Worm (Caenorhabditis elegans): Measurements from ENCODE around the gene nhr-111.

Gene nhr-111

DNA sequence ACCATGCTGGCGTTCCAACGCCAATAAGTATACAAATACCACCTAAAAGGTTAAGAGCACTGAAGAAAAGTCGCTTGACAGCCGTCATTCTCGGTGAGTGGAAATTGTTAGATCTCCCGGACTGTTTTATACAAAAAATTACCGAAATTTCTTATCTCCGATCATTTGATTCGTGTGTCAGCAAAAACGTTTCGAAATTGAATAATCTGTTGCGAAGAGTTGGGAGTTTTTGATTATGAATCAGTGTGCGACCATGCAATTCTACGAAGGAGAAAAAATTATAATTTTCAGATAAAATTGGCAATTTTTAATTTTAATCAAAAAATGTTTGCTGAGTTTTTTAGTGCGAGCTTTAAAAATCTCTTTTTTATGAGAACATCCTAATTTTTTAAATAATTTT, 14.9 kb upstream of the nhr-111 start, which contains the start of gene clc-11:
Gene clc-11 (minus strand): TSS at position 101 of the 400 bp plus-strand sequence.
- TF ChIP-seq unc-62 (GFP tag; optimal IDR thresholded peaks at IDR 0.05) = no peak

DNA sequence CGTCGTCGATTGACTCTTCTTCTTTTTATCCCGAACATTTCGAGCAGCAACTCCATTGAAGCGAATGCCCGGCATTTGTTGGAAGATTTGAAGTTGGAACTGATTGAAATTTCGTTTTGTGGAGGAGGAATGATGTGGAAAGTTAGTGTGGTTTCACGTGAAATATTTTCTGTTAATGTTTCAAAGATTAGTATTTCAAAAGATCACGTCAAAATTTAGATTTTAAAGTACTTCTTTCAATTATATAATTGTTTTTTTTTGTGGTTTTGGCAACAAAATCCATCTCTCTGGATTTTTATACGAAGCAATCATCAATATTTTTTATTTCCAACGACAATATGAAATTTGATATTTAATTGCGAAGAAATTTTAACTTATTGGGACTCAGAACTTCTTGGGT, 12.4 kb upstream of the nhr-111 start, which contains the start of gene F44G3.7:
Gene F44G3.7 (minus strand): TSS at position 101 of the 400 bp plus-strand sequence.
- TF ChIP-seq unc-62 (GFP tag; optimal IDR thresholded peaks at IDR 0.05) = no peak

DNA sequence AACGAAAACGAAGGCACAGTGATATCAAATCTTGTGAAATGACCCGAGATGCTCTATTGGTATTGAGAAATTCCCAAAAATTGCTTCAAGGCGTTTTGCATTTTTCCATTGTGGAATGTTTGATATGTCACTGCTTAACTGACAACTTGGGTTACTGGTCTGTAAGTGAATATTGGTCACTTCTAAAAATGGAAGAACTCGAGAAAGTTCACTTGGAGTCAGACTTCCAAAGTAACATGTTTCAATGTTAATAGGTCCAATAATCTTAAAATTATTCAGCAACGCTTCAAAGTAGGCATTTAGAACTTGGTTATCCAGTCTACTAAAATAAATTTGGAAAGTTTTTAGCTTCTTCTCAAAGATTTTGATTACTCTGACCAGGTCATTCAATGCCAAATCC, 8.1 kb upstream of the nhr-111 start, which contains the start of gene fbxa-144:
Gene fbxa-144 (minus strand): TSS at position 101 of the 400 bp plus-strand sequence.
- TF ChIP-seq unc-62 (GFP tag; optimal IDR thresholded peaks at IDR 0.05) = no peak

DNA sequence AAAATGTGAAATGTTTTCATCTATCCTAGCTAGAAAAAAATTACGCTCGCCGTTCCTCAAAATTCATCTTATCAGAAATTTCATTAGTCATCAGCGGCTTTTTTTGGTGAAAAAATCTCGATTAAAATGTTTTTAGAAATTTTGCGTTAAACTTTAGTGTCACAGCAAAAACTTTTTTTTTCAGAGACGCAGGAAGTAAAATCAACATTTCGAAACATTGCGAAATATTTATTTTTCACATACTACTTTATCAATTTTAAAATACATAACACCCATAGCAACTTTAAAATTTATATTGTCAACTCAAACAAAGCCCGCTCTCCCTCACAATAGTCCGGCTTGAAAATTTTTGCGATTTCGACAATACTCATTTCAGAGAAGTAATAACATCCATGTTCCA, 7.6 kb upstream of the nhr-111 start:
- TF ChIP-seq unc-62 (GFP tag; optimal IDR thresholded peaks at IDR 0.05) = no peak

DNA sequence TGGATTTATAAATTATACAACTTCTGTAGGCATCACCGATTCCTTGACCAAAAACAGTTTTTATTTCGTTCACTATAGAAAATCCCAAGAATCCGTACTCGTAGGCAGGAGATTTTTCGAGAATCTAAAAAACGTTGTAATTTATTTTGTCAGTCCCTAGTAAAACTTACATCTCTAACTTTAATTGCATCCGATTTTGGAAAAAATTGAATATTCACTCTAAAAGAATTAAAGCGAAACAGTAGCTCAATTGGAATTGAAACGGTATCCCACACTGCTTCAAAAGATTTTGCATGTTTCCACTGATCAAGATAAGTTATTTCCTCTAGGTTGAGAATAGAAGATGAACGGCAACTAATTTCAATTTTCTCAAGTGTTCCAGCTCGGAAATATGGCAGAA, 6.6 kb upstream of the nhr-111 start, which contains the start of gene fbxa-142:
Gene fbxa-142 (minus strand): TSS at position 101 of the 400 bp plus-strand sequence.
- TF ChIP-seq unc-62 (GFP tag; optimal IDR thresholded peaks at IDR 0.05) = no peak

DNA sequence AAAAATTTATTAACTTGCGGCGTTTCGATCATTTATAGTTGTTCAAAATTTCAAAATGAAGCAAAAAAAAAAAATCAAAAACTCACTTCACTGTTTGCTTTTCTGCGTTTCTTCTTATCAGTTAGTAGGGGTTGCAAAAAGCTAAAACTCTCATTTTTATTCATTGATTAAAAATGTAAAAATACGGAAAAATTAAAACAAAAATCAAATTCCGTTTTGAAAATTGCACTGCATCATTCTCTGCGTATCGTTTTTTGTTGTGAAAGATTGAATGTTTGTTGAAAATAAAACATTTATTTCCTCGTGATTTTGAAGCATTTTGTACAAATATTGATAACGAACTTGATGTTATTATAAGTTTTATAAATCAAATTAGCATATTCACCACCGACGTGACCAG, 4.5 kb upstream of the nhr-111 start:
- no peak for TF ChIP-seq unc-62 (GFP tag; optimal IDR thresholded peaks at IDR 0.05)

DNA sequence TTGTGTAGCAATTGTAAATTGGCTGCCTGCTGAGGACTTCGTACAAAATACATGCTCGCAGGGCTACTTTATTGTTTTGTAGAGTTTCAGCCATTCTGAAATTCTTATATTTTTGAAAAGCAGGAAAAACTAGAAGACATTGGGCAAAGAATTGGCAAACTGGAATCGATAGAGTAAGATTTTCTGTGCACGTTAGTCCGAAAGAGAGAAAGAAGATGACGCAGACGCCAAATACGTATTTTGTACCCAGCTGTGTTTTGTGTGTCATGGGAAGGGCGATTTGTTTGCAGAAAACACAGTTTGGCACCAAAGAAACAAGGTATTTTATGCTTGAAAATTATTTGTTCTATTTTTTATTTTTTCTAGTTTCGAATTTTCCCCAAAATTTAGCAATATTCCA, 2.8 kb upstream of the nhr-111 start, which contains the start of gene fbxa-143:
Gene fbxa-143 (minus strand): TSS at position 101 of the 400 bp plus-strand sequence.
- TF ChIP-seq unc-62 (GFP tag; optimal IDR thresholded peaks at IDR 0.05) = no peak

DNA sequence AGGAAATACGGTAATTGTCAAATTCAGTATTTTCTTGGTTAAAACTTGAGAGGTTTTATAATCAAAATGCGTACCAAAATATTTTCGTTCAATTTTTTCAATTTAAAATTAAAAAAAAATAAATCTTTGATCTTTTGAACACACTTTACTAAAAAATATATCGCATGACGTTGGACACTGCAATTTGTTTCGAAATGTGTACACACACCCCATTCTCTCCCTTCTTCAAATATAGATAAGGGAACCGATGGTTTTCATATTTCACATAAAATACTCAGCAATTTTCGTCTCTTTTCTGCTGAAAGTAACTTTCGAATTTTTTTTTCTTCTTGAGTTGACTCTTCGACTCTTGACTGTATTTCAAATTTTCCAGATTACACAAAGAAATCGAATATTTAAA, 3.2 kb downstream of the nhr-111 start:
- no peak for TF ChIP-seq unc-62 (GFP tag; optimal IDR thresholded peaks at IDR 0.05)

DNA sequence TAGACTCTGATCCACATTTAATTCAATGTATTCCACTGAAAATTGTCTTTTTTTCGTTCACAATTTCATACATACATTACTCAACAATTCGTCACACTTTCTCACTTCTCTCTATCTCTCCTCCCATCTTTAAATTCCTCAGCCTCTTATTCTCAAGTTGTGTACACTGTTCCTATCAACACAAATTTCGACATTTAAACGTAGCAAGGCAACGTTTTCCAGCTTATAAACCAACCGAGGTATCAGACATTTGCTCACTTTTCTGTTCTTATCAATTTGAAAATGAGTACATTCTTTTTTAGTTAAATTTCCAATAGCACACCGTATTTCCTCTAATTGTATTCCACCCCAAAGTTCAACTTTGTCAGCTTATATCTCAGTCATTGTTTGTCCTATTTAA, 3.7 kb downstream of the nhr-111 start, which contains the start of gene skr-3:
Gene skr-3 (plus strand): TSS at position 163 of the 400 bp plus-strand sequence.
- no peak for TF ChIP-seq unc-62 (GFP tag; optimal IDR thresholded peaks at IDR 0.05)

DNA sequence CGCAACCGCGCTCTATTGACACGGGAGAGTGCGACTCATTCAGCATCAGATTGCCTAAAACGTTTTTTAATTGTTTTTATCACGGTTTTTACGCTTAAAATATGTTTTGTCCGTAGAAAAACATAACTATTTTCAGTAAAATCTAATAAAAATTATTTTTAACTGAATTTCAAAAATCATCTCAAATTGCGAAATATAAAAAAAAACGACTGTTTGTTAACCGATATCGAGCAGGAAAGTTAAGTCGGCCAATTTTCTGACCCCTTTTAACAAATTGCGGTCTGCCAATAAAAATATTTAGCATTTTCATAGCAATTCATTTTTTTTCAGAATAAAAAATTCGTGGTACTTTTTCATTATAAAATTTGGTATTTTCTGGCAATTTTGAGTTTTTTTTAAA, 4.1 kb downstream of the nhr-111 start:
- no peak for TF ChIP-seq unc-62 (GFP tag; optimal IDR thresholded peaks at IDR 0.05)

DNA sequence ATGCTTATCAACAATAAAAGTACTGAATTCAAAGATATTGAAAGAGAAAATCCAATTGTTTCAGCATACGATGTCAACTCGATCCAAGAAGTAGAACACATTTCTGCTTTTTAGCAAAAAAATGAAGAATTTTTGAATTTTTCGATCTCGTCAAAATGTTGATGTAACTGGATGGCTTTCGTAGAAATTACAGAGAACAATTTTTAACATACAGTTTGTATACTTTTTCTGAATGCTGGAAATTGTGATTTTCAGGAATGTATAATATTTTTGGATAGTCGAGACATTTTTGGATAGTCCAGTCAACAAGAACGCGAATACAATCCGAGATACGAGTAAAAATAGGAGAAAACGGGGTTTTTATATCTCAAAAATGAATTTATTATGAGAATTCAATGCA, 6.0 kb downstream of the nhr-111 start, which contains the start of gene str-103:
Gene str-103 (minus strand): TSS at position 101 of the 400 bp plus-strand sequence.
- TF ChIP-seq unc-62 (GFP tag; optimal IDR thresholded peaks at IDR 0.05) = no peak

DNA sequence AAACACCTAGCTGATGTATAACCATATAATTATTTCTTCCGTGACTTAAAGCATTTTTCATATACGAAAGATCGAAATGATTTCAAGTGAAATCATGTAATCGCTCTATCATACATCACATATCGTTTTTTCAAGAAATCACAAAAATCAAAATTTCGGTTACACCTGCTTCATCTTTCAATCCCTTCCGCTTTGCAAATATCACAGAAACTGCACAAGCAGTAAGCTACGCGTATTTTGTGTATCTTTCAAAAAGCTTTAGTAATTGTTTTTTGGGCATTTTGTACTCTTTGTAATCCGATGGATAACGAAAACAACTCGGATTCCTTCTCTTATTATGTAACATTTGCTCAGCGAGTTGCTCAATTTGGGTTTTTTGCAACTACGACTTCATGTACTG, 9.3 kb downstream of the nhr-111 start, which contains the start of gene str-25:
Gene str-25 (plus strand): TSS at position 301 of the 400 bp plus-strand sequence.
- no peak for TF ChIP-seq unc-62 (GFP tag; optimal IDR thresholded peaks at IDR 0.05)

DNA sequence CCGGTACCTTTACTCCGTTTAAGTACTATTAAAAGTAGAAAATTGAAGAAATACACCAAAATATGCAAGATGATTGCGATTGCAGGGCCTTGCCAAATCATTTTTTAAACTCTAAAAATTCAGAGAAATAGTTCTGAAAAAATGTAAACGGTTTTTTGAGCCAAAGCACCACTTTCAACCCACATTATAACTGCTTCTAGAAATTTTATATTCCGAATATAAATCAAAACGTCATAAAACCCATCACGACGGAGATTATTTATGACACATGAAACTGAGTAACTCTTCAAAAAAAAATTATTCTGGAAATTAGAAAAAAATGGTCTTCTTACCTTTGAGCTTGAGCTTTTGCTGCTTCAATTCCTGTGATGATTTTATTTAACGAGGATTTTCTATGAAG, 10.4 kb downstream of the nhr-111 start, which contains the start of gene srxa-16:
Gene srxa-16 (minus strand): TSS at position 101 of the 400 bp plus-strand sequence.
- no peak for TF ChIP-seq unc-62 (GFP tag; optimal IDR thresholded peaks at IDR 0.05)

DNA sequence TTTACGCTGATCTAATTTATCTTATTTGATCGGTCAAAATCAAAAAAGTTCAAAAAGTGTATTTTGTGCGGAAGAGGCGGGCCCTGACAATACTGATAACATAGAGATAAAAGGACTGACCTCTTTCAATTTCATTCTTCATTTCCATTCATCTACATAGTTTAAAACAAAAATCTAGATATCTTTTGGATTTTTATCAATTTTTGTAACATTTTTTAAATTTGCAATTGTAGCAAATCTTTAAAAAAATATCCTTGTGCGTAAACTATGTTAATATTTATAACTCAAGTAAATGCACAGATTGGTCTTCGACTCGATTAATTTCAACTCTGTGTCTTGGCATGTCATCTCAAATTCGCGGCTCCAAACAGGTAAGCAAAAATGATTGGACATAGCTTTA, 21.0 kb downstream of the nhr-111 start, which contains the start of gene argk-1:
Gene argk-1 (plus strand): TSS at position 301 of the 400 bp plus-strand sequence.
- TF ChIP-seq unc-62 (GFP tag; optimal IDR thresholded peaks at IDR 0.05) = no peak

DNA sequence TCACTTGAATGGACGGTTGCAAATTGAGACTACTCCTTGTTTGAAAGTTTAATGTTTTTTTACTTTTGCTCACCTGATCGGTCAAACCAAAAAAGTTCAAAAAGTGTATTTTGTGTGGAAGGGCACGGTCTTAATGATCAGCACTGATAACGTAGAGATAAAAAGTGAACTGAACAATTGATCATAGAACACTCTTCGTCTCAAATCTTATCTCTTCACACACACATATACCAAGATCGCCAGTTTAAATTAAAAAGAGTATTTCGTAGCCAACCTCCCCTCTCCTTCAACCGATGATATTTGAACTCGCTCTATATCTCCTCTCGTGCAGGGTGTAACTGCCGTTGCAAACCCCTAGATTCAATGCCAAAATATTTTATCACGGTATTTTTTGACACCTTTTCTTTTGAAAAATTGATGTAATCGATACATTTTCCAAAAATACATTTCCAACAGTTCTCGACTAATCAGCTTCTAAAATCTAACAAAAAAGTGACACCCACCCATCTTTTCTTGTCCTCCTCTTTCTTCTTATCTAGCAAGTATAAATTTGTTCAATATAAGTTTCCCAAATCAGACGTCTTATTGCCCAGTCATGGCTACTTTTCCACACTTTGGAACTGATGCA, 24.4 kb downstream of the nhr-111 start, which contains the start of gene cth-1:
Gene cth-1 (plus strand): TSS at position 578 of the 628 bp plus-strand sequence.
- TF ChIP-seq unc-62 (GFP tag; optimal IDR thresholded peaks at IDR 0.05) = no peak

DNA sequence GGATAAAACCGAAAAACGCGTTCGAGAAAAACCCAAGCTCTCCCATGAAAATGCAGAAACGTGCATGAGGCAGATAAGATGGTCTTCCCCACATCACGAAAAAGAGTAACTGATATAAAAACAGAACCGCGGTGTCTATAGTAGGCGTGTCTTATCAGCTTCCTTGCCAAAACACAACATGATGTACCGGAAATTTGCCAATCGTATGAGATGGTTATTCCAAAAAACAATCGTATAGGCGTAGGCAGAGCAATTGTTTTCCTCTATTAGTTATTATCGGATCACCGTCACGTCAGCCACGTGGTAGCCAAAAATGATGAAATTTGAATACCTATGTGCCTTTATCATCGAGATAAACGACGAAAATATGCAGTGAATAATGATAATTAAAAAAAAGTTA, 25.2 kb downstream of the nhr-111 start, which contains the start of gene str-7:
Gene str-7 (minus strand): TSS at position 101 of the 400 bp plus-strand sequence.
- no peak for TF ChIP-seq unc-62 (GFP tag; optimal IDR thresholded peaks at IDR 0.05)

DNA sequence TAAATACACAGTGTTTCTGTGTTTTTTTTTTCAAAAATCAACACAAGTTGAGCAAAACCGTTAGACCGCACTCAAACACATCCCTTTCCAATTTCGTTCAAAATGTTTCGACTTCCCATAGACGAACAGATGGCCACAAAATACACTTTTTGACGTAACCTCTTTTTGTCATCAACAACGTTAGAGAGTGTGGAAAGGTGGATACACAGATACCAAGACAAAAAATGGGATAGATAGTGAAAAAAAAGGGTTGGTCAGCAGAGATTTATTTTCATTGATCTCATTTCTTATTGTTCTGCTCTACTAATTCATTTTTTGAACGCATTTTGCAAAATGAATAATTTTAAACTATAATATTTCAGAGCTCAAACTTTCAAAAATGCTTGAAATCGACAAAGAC, 29.8 kb downstream of the nhr-111 start:
- TF ChIP-seq unc-62 (GFP tag; optimal IDR thresholded peaks at IDR 0.05) = no peak

Measured in whole organism, dauer.